Comparison of ENCODE assay signal across 5 fruit fly cellular contexts in genomic region chrX:18499679-18500187, dm6.
TF ChIP-seq lines count a peak whose summit lies in the region.

Gene Pgant7, minus strand, starts transcription at chrX:18499986.
Gene Xrcc2, plus strand, starts transcription at chrX:18500127.

- peak; percentile 10 for TF ChIP-seq CTCF in whole organism, embryonic (GFP tag; optimal IDR thresholded peaks at IDR 0.05; lab: Kevin White, UChicago)

TF ChIP-seq in whole organism, 6 proteins besides CTCF, POLR2A, EP300 and RAD21:
- TF ChIP-seq CG8478 (optimal IDR thresholded peaks at IDR 0.05; lab: Kevin White, UChicago) = no peak
- no peak for TF ChIP-seq EcR (GFP tag; optimal IDR thresholded peaks at IDR 0.05; lab: Kevin White, UChicago)
- TF ChIP-seq usp (GFP tag; optimal IDR thresholded peaks at IDR 0.05; lab: Kevin White, UChicago) = no peak
- no peak for TF ChIP-seq psq (optimal IDR thresholded peaks at IDR 0.05; lab: Kevin White, UChicago)
- no peak for TF ChIP-seq Dll (optimal IDR thresholded peaks at IDR 0.05; lab: Kevin White, UChicago)
- TF ChIP-seq pan (optimal IDR thresholded peaks at IDR 0.05; lab: Kevin White, UChicago) = peak; percentile 33
TF ChIP-seq in whole organism: peak in this region for 1.

TF ChIP-seq in whole organism, adult, 20 proteins besides CTCF, POLR2A, EP300 and RAD21:
- TF ChIP-seq Crg-1 (GFP tag; optimal IDR thresholded peaks at IDR 0.05; lab: Kevin White, UChicago) = no peak
- TF ChIP-seq cnc (optimal IDR thresholded peaks at IDR 0.05; lab: Kevin White, UChicago) = no peak
- no peak for TF ChIP-seq CG14711 (tag; optimal IDR thresholded peaks at IDR 0.05; lab: Kevin White, UChicago)
- no peak for TF ChIP-seq CG12768 (GFP tag; optimal IDR thresholded peaks at IDR 0.05; lab: Kevin White, UChicago)
- TF ChIP-seq tj (GFP tag; optimal IDR thresholded peaks at IDR 0.05; lab: Kevin White, UChicago) = peak; percentile 83
- TF ChIP-seq Hr96 (GFP tag; optimal IDR thresholded peaks at IDR 0.05; lab: Kevin White, UChicago) = no peak
- no peak for TF ChIP-seq toe (GFP tag; optimal IDR thresholded peaks at IDR 0.05; lab: Kevin White, UChicago)
- no peak for TF ChIP-seq CG7101 (tag; optimal IDR thresholded peaks at IDR 0.05; lab: Kevin White, UChicago)
- TF ChIP-seq bab1 (GFP tag; optimal IDR thresholded peaks at IDR 0.05; lab: Kevin White, UChicago) = peak; percentile 6
- TF ChIP-seq Mnt (GFP tag; optimal IDR thresholded peaks at IDR 0.05; lab: Kevin White, UChicago) = peak; percentile 25
TF ChIP-seq in whole organism, adult: peak in this region for 3.

TF ChIP-seq in whole organism, embryonic, 481 proteins besides CTCF, POLR2A, EP300 and RAD21 (continues in another document):
- TF ChIP-seq her (GFP tag; optimal IDR thresholded peaks at IDR 0.05; lab: Kevin White, UChicago) (no peak), CG4424 (GFP tag; optimal IDR thresholded peaks at IDR 0.05; lab: Kevin White, UChicago) (no peak), Med (GFP tag; lab: Kevin White, UChicago) (no peak), CG43689 (GFP tag; IDR thresholded peaks at IDR 0.05; lab: Robert Waterston, UW) (no peak), hth (optimal IDR thresholded peaks at IDR 0.05; lab: Kevin White, UChicago) (no peak), chinmo (GFP tag; IDR thresholded peaks at IDR 0.05; lab: Robert Waterston, UW; ENCODE audit: partially characterized antibody) (0 out of 4 replicates have a peak, but pooled peaks have one; percentile 62), CG4404 (GFP tag; IDR thresholded peaks at IDR 0.05; lab: Robert Waterston, UW) (no peak), CG32772 (GFP tag; IDR thresholded peaks at IDR 0.05; lab: Robert Waterston, UW) (no peak), ftz-f1 (GFP tag; optimal IDR thresholded peaks at IDR 0.05; lab: Kevin White, UChicago) (no peak), crc (GFP tag; optimal IDR thresholded peaks at IDR 0.05; lab: Kevin White, UChicago) (no peak), Blimp-1 (GFP tag; optimal IDR thresholded peaks at IDR 0.05; lab: Kevin White, UChicago) (no peak), Nf-YB (GFP tag; optimal IDR thresholded peaks at IDR 0.05; lab: Kevin White, UChicago) (no peak), hb (GFP tag; IDR thresholded peaks at IDR 0.05; lab: Robert Waterston, UW; ENCODE audit: partially characterized antibody) (peak; percentile 75; the same call in 2 of the 3 replicates), amos (GFP tag; IDR thresholded peaks at IDR 0.05; lab: Robert Waterston, UW; ENCODE audit: partially characterized antibody) (peak; percentile 77), ap (GFP tag; IDR thresholded peaks at IDR 0.05; lab: Robert Waterston, UW) (no peak), oc (tag; optimal IDR thresholded peaks at IDR 0.05; lab: Kevin White, UChicago) (no peak), slbo (GFP tag; IDR thresholded peaks at IDR 0.05; lab: Robert Waterston, UW) (no peak), pita (GFP tag; optimal IDR thresholded peaks at IDR 0.05; lab: Kevin White, UChicago) (peak; percentile 25), dan (GFP tag; IDR thresholded peaks at IDR 0.05; lab: Robert Waterston, UW) (no peak), Vsx1 (GFP tag; optimal IDR thresholded peaks at IDR 0.05; lab: Kevin White, UChicago) (no peak), CG3163 (GFP tag; optimal IDR thresholded peaks at IDR 0.05; lab: Kevin White, UChicago) (no peak), Rx (GFP tag; IDR thresholded peaks at IDR 0.05; lab: Robert Waterston, UW) (no peak), CHES-1-like (GFP tag; optimal IDR thresholded peaks at IDR 0.05; lab: Kevin White, UChicago) (peak; percentile 42), Deaf1 (tag; optimal IDR thresholded peaks at IDR 0.05; lab: Kevin White, UChicago) (peak; percentile 8), CG8478 (optimal IDR thresholded peaks at IDR 0.05; lab: Kevin White, UChicago) (no peak), Stat92E (GFP tag; optimal IDR thresholded peaks at IDR 0.05; lab: Kevin White, UChicago) (no peak)

TF ChIP-seq in whole organism, prepupa, 60 proteins besides CTCF, POLR2A, EP300 and RAD21:
- peak; percentile 3 for TF ChIP-seq esn (GFP tag; optimal IDR thresholded peaks at IDR 0.05; lab: Kevin White, UChicago)
- peak; percentile 9 for TF ChIP-seq dsx (GFP tag; optimal IDR thresholded peaks at IDR 0.05; lab: Kevin White, UChicago; ENCODE audit: poor library complexity, severe bottlenecking)
- TF ChIP-seq Sox15 (GFP tag; optimal IDR thresholded peaks at IDR 0.05; lab: Kevin White, UChicago) = no peak
- peak; percentile 88 for TF ChIP-seq Sox14 (GFP tag; optimal IDR thresholded peaks at IDR 0.05; lab: Kevin White, UChicago)
- no peak for TF ChIP-seq cyc (GFP tag; optimal IDR thresholded peaks at IDR 0.05; lab: Kevin White, UChicago)
- peak in 1 of 2 experiments; percentile 8 for TF ChIP-seq ss (GFP tag; optimal IDR thresholded peaks at IDR 0.05; lab: Kevin White, UChicago)
- TF ChIP-seq Eip78C (GFP tag; lab: Kevin White, UChicago) = peak; percentile 38

TF ChIP-seq in whole organism, wandering third instar larva, 38 proteins besides CTCF, POLR2A, EP300 and RAD21:
- TF ChIP-seq Myc (optimal IDR thresholded peaks at IDR 0.05; lab: Kevin White, UChicago) (peak; percentile 28), foxo (GFP tag; optimal IDR thresholded peaks at IDR 0.05; lab: Kevin White, UChicago) (no peak), Sp1 (GFP tag; optimal IDR thresholded peaks at IDR 0.05; lab: Kevin White, UChicago) (peak; percentile 1)
TF ChIP-seq in whole organism, wandering third instar larva: peak in this region for 2.
